Fruit fly (Drosophila melanogaster): Measurements from ENCODE around the gene sens-2.

Gene sens-2

DNA sequence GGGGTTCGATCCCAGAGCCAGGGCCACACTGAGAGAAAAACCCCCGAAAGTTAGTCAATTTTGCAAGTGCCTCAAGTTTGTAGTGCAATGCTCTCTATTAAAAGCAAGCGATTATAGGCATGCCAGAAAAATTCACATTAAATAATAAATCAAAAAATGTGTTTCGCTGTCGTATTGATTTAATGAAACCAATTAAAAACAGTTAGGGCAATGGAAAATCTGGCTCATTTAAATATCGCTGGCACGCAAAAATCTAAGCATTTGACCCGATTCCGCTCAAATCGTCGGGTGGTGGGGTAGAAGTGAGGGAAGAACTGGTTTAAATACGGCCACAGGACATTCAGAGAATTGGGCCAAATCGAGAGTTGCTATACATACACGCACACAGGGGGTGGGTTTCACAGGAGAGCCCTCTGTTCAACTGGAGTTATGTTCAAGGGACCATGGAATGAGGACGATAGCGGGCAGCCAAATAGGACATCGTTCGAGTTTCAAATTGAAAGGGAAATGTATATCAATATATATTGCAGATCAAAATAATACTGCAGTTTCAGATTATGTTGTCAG lies 26.7 kb upstream of the sens-2 start:
- TF ChIP-seq Jra (GFP tag; optimal IDR thresholded peaks at IDR 0.05) (no peak), h (GFP tag; optimal IDR thresholded peaks at IDR 0.05) (no peak), foxo (GFP tag; optimal IDR thresholded peaks at IDR 0.05) (peak in 1 of 2 experiments; percentile 11), Hr83 (GFP tag; optimal IDR thresholded peaks at IDR 0.05; ENCODE audit: poor library complexity, severe bottlenecking) (no peak), Abd-B (GFP tag; optimal IDR thresholded peaks at IDR 0.05) (no peak), woc (GFP tag; optimal IDR thresholded peaks at IDR 0.05) (peak; percentile 17), Hnf4 (GFP tag; optimal IDR thresholded peaks at IDR 0.05) (no peak), Hr78 (GFP tag; optimal IDR thresholded peaks at IDR 0.05) (no peak), OdsH (GFP tag; optimal IDR thresholded peaks at IDR 0.05) (no peak)

dm6 chr2L:6797408-6797807 lies 24.3 kb upstream of the sens-2 start:
- TF ChIP-seq GATAd (GFP tag; optimal IDR thresholded peaks at IDR 0.05) (no peak), ey (GFP tag; optimal IDR thresholded peaks at IDR 0.05) (peak; percentile 2), brk (GFP tag; optimal IDR thresholded peaks at IDR 0.05) (no peak), br (GFP tag; optimal IDR thresholded peaks at IDR 0.05) (peak; percentile 20), sage (GFP tag; optimal IDR thresholded peaks at IDR 0.05) (peak; percentile 35), sv (GFP tag; optimal IDR thresholded peaks at IDR 0.05) (peak; percentile 38), Hr83 (GFP tag; optimal IDR thresholded peaks at IDR 0.05; ENCODE audit: poor library complexity, severe bottlenecking) (peak; percentile 6), CG32264 (GFP tag; optimal IDR thresholded peaks at IDR 0.05) (no peak), Hr78 (GFP tag; optimal IDR thresholded peaks at IDR 0.05) (no peak), pan (optimal IDR thresholded peaks at IDR 0.05) (no peak), dl (GFP tag; optimal IDR thresholded peaks at IDR 0.05; ENCODE audit: insufficient read depth in 1 of 2, partially characterized antibody in 2 of 2) (no peak), HLH106 (tag; optimal IDR thresholded peaks at IDR 0.05) (peak; percentile 18), rgr (GFP tag; optimal IDR thresholded peaks at IDR 0.05) (peak; percentile 8), N (GFP tag; optimal IDR thresholded peaks at IDR 0.05) (no peak), OdsH (GFP tag; optimal IDR thresholded peaks at IDR 0.05) (no peak), Vsx2 (GFP tag; optimal IDR thresholded peaks at IDR 0.05; ENCODE audit: partially characterized antibody) (no peak), lola (GFP tag; optimal IDR thresholded peaks at IDR 0.05) (no peak), Abd-B (GFP tag; optimal IDR thresholded peaks at IDR 0.05) (no peak), CG9705 (GFP tag; optimal IDR thresholded peaks at IDR 0.05) (no peak), foxo (GFP tag; optimal IDR thresholded peaks at IDR 0.05) (no peak), Rel (GFP tag; optimal IDR thresholded peaks at IDR 0.05) (no peak), Rel (tag; optimal IDR thresholded peaks at IDR 0.05) (no peak), Dif (GFP tag; optimal IDR thresholded peaks at IDR 0.05; ENCODE audit: partially characterized antibody) (no peak), CrebA (GFP tag; optimal IDR thresholded peaks at IDR 0.05; ENCODE audit: borderline replicate concordance) (no peak), fru (GFP tag; optimal IDR thresholded peaks at IDR 0.05) (peak; percentile 10), Dfd (GFP tag; optimal IDR thresholded peaks at IDR 0.05) (no peak), dmrt93B (GFP tag; optimal IDR thresholded peaks at IDR 0.05) (no peak), Jra (GFP tag; optimal IDR thresholded peaks at IDR 0.05) (no peak), Hnf4 (GFP tag; optimal IDR thresholded peaks at IDR 0.05) (peak; percentile 24), usp (GFP tag; optimal IDR thresholded peaks at IDR 0.05) (no peak), woc (GFP tag; optimal IDR thresholded peaks at IDR 0.05) (no peak), Mio (GFP tag; optimal IDR thresholded peaks at IDR 0.05) (no peak), psq (GFP tag; optimal IDR thresholded peaks at IDR 0.05) (no peak), Sp1 (GFP tag; optimal IDR thresholded peaks at IDR 0.05) (no peak), h (GFP tag; optimal IDR thresholded peaks at IDR 0.05) (peak; percentile 16), jim (GFP tag; optimal IDR thresholded peaks at IDR 0.05) (no peak), Myc (optimal IDR thresholded peaks at IDR 0.05) (peak; percentile 85), tai (GFP tag; optimal IDR thresholded peaks at IDR 0.05) (peak; percentile 19), dsf (GFP tag; optimal IDR thresholded peaks at IDR 0.05; ENCODE audit: borderline replicate concordance) (no peak)

Data from whole organism, wandering third instar larva.